Worm (Caenorhabditis elegans) whole organism, late embryonic: Measurements from ENCODE around the gene sre-50.

Source experiments
- C08G9.2 ChIP-seq: sonication (generic microtip); optimal IDR thresholded peaks from 2 replicates; lab custom pipeline; 2016; ENCODE audit warnings: mild to moderate bottlenecking, missing genetic modification characterization, moderate library complexity, missing compliant biosample characterization
- ceh-14 ChIP-seq: sonication (generic microtip); optimal IDR thresholded peaks from 2 replicates; lab custom pipeline; 2016; ENCODE audit warnings: missing genotype, missing genetic modification characterization, missing compliant biosample characterization
- dve-1 ChIP-seq: sonication (generic microtip); optimal IDR thresholded peaks from 2 replicates; lab custom pipeline; 2017; ENCODE audit warnings: antibody characterized with exemption, mild to moderate bottlenecking, missing genetic modification characterization, missing compliant biosample characterization
- elt-2 ChIP-seq: sonication (generic microtip); optimal IDR thresholded peaks from 2 replicates; lab custom pipeline; 2016; ENCODE audit warnings: missing genetic modification reagents, missing genetic modification characterization, missing compliant biosample characterization
- fkh-10 ChIP-seq: fragments of 150-350 bp; optimal IDR thresholded peaks from 2 replicates; lab custom pipeline; 2014; ENCODE audit warnings: missing biosample characterization, missing genetic modification reagents, missing genetic modification characterization
- hlh-15 ChIP-seq: sonication (generic microtip); optimal IDR thresholded peaks from 2 replicates; lab custom pipeline; 2016; ENCODE audit warnings: missing genetic modification characterization, missing compliant biosample characterization
- lin-11 ChIP-seq: fragments of 200-800 bp; sonication (Bioruptor generic); optimal IDR thresholded peaks from 2 replicates; lab custom pipeline; 2018; ENCODE audit warnings: mild to moderate bottlenecking, missing genetic modification characterization, missing compliant biosample characterization
- pqm-1 ChIP-seq: sonication (generic microtip); optimal IDR thresholded peaks from 2 replicates; lab custom pipeline; 2016; ENCODE audit warnings: missing genetic modification characterization, missing compliant biosample characterization
- pros-1 ChIP-seq: fragments of 150-350 bp; optimal IDR thresholded peaks from 2 replicates; lab custom pipeline; 2014; ENCODE audit warnings: missing biosample characterization, missing genetic modification reagents, missing genetic modification characterization
- sox-4 ChIP-seq: sonication (generic microtip); optimal IDR thresholded peaks from 2 replicates; lab custom pipeline; 2017; ENCODE audit warnings: mild to moderate bottlenecking, missing genetic modification characterization, inconsistent platforms, missing compliant biosample characterization
- unc-42 ChIP-seq: sonication (generic microtip); optimal IDR thresholded peaks from 2 replicates; lab custom pipeline; 2016; ENCODE audit warnings: missing genotype, missing genetic modification characterization, missing compliant biosample characterization
- unc-86 ChIP-seq: sonication (generic microtip); optimal IDR thresholded peaks from 2 replicates; lab custom pipeline; 2016; ENCODE audit warnings: missing genetic modification characterization, missing compliant biosample characterization

DNA sequence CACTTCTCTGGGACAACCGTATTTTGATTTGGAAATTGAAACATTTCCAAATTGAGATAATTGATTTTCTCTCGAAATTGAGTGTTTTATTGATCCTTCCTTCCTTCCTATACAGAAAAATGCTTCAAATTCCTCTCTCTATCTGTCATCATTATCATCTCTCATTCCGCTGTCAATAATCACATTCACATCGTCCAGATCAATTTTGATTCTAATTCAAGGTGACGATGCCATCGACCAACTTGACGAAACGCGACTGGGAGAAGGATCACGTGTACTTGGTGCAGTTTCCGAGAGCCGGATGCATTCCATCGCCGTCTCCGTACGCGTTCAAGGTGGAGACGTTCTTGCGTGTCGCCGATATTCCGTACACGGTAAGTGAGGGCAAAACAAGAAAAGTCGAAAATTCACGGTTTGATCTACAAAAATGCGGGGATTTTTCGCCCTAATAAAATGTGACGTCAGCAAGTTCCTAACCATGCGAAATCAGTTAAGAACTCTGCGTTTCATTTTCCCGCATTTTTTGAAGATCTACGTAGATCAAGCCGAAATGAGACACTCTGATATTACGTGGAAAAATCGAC, 39.3 kb upstream of the sre-50 start, which contains the start of gene faxc-1:
- TF ChIP-seq dve-1 (no peak), unc-86 (no peak), pqm-1 (tag; lab: Kevin White, UChicago) (no peak), elt-2 (no peak), ceh-14 (tag; lab: Kevin White, UChicago) (no peak), lin-11 (tag; lab: Kevin White, UChicago) (no peak), pros-1 (tag; lab: Kevin White, UChicago) (no peak), sox-4 (tag; lab: Kevin White, UChicago) (no peak), unc-42 (tag; lab: Kevin White, UChicago) (no peak), fkh-10 (GFP tag; lab: Kevin White, UChicago) (no peak), C08G9.2 (no peak), hlh-15 (tag; lab: Kevin White, UChicago) (no peak)
